Fruit fly (Drosophila melanogaster) whole organism, embryonic: ENCODE measurements around the gene ry.

Source experiments
- Abd-B ChIP-seq: fragments of 200-800 bp; sonication (Bioruptor generic); optimal IDR thresholded peaks from 2 replicates; lab custom pipeline; 2018; ENCODE audit warnings: missing biosample characterization, mild to moderate bottlenecking, missing genetic modification characterization, moderate library complexity
- Aef1 ChIP-seq: fragments of 200-800 bp; sonication (Bioruptor generic); IDR thresholded peaks from 3 replicates; pipeline ENCODE4 v1.3.6; 2022; ENCODE audit warnings: missing biosample characterization, missing genetic modification characterization
- Blimp-1 ChIP-seq: fragments of 200-800 bp; sonication (Bioruptor generic); optimal IDR thresholded peaks from 3 replicates; lab custom pipeline; 2018; ENCODE audit warnings: missing biosample characterization, missing genetic modification characterization, mild to moderate bottlenecking, moderate library complexity, missing genetic modification reagents
- C15 ChIP-seq: fragments of 200-800 bp; sonication (Bioruptor generic); IDR thresholded peaks from 3 replicates; pipeline ENCODE4 v1.3.6; 2022; ENCODE audit warnings: missing biosample characterization, missing genetic modification characterization
- CG10543 ChIP-seq: fragments of 200-800 bp; sonication (Bioruptor generic); optimal IDR thresholded peaks from 3 replicates; lab custom pipeline; 2017; ENCODE audit warnings: missing biosample characterization, mild to moderate bottlenecking, missing genetic modification characterization, moderate library complexity
- CG11456 ChIP-seq: fragments of 200-800 bp; sonication (Bioruptor generic); IDR thresholded peaks from 3 replicates; pipeline ENCODE4 v1.3.6; 2022; ENCODE audit warnings: missing biosample characterization, missing genetic modification characterization
- CG12299 ChIP-seq: fragments of 200-800 bp; sonication (Bioruptor generic); optimal IDR thresholded peaks from 2 replicates; lab custom pipeline; 2018; ENCODE audit warnings: missing biosample characterization, mild to moderate bottlenecking, missing genetic modification characterization
- CG12659 ChIP-seq: fragments of 200-800 bp; sonication (Bioruptor generic); optimal IDR thresholded peaks from 3 replicates; lab custom pipeline; 2017; ENCODE audit warnings: mild to moderate bottlenecking, missing biosample characterization, missing genetic modification reagents, missing genetic modification characterization
- CG12769 ChIP-seq: fragments of 200-800 bp; sonication (Bioruptor generic); optimal IDR thresholded peaks from 2 replicates; lab custom pipeline; 2019; ENCODE audit warnings: missing biosample characterization, mild to moderate bottlenecking, missing genetic modification characterization, moderate library complexity
- CG18262 ChIP-seq: fragments of 200-800 bp; optimal IDR thresholded peaks from 3 replicates; lab custom pipeline; 2019; ENCODE audit warnings: missing biosample characterization, mild to moderate bottlenecking, missing genetic modification characterization, moderate library complexity
- CG1832 ChIP-seq: fragments of 200-800 bp; sonication (Bioruptor generic); optimal IDR thresholded peaks from 2 replicates; lab custom pipeline; 2017; ENCODE audit warnings: missing biosample characterization, mild to moderate bottlenecking, missing genetic modification characterization, inconsistent platforms
- CG18619 ChIP-seq: fragments of 200-800 bp; sonication (Bioruptor generic); optimal IDR thresholded peaks from 3 replicates; lab custom pipeline; 2017; ENCODE audit warnings: missing biosample characterization, mild to moderate bottlenecking, missing genetic modification characterization
- CG30431 ChIP-seq: fragments of 200-800 bp; sonication (Bioruptor generic); optimal IDR thresholded peaks from 2 replicates; lab custom pipeline; 2017; ENCODE audit warnings: missing biosample characterization, missing genetic modification characterization
- CG31365 ChIP-seq: fragments of 200-800 bp; sonication (Bioruptor generic); optimal IDR thresholded peaks from 2 replicates; lab custom pipeline; 2018; ENCODE audit warnings: missing biosample characterization, mild to moderate bottlenecking, missing genetic modification characterization
- CG31441 ChIP-seq: fragments of 200-800 bp; sonication (Bioruptor generic); IDR thresholded peaks from 2 replicates; pipeline ENCODE4 v1.3.6; 2022; ENCODE audit warnings: missing biosample characterization, missing genetic modification characterization
- CG3407 ChIP-seq: fragments of 200-800 bp; sonication (Bioruptor generic); optimal IDR thresholded peaks from 2 replicates; lab custom pipeline; 2018; ENCODE audit warnings: missing biosample characterization, mild to moderate bottlenecking, missing genetic modification characterization
- CG4424 ChIP-seq: fragments of 200-800 bp; sonication (Bioruptor generic); optimal IDR thresholded peaks from 3 replicates; lab custom pipeline; 2016; ENCODE audit warnings: missing biosample characterization, missing genetic modification characterization
- CG4617 ChIP-seq: fragments of 200-800 bp; sonication (Bioruptor generic); optimal IDR thresholded peaks from 3 replicates; lab custom pipeline; 2016; ENCODE audit warnings: missing biosample characterization, missing genetic modification characterization, borderline replicate concordance
- CG8089 ChIP-seq: fragments of 200-800 bp; sonication (Bioruptor generic); optimal IDR thresholded peaks from 3 replicates; lab custom pipeline; 2016; ENCODE audit warnings: missing biosample characterization, missing genetic modification characterization
- CG9215 ChIP-seq: fragments of 200-800 bp; sonication (Bioruptor generic); IDR thresholded peaks from 2 replicates; pipeline ENCODE4 v1.3.6; 2022; ENCODE audit warnings: missing biosample characterization, missing genetic modification characterization
- CG9609 ChIP-seq: fragments of 200-800 bp; sonication (Bioruptor generic); optimal IDR thresholded peaks from 3 replicates; lab custom pipeline; 2016; ENCODE audit warnings: missing biosample characterization, missing genetic modification characterization
- CG9727 ChIP-seq: fragments of 200-800 bp; sonication (Bioruptor generic); optimal IDR thresholded peaks from 3 replicates; lab custom pipeline; 2017; ENCODE audit warnings: missing biosample characterization, mild to moderate bottlenecking, missing genetic modification characterization
- D19B ChIP-seq: fragments of 200-800 bp; sonication (Bioruptor generic); optimal IDR thresholded peaks from 2 replicates; lab custom pipeline; 2017; ENCODE audit warnings: missing biosample characterization, mild to moderate bottlenecking, missing genetic modification characterization
- Dref ChIP-seq: fragments of 200-800 bp; sonication (Bioruptor generic); IDR thresholded peaks from 2 replicates; pipeline ENCODE4 v1.3.6; 2022; ENCODE audit warnings: missing biosample characterization, missing genetic modification characterization
- Drgx ChIP-seq: fragments of 200-800 bp; sonication (Bioruptor generic); IDR thresholded peaks from 2 replicates; pipeline ENCODE4 v1.3.6; 2022; ENCODE audit warnings: missing biosample characterization, missing genetic modification characterization
- Ets65A ChIP-seq: fragments of 200-800 bp; sonication (Bioruptor generic); peaks from one replicate; lab custom pipeline; 2016; ENCODE audit warnings: missing biosample characterization, missing genetic modification characterization
- Fer1 ChIP-seq: fragments of 200-800 bp; sonication (Bioruptor generic); optimal IDR thresholded peaks from 2 replicates; lab custom pipeline; 2017; ENCODE audit warnings: missing biosample characterization, mild to moderate bottlenecking, missing genetic modification characterization
- HLHmδ ChIP-seq: fragments of 200-800 bp; sonication (Bioruptor generic); optimal IDR thresholded peaks from 2 replicates; lab custom pipeline; 2018; ENCODE audit warnings: missing biosample characterization, mild to moderate bottlenecking, missing genetic modification characterization, moderate library complexity
- Max ChIP-seq: fragments of 200-800 bp; sonication (Bioruptor generic); optimal IDR thresholded peaks from 2 replicates; lab custom pipeline; 2016; ENCODE audit warnings: missing biosample characterization, mild to moderate bottlenecking, missing genetic modification characterization
- NC2α ChIP-seq: fragments of 200-800 bp; sonication (Bioruptor generic); optimal IDR thresholded peaks from 2 replicates; lab custom pipeline; 2016; ENCODE audit warnings: missing biosample characterization, missing genetic modification characterization
- Pdp1 ChIP-seq, 2 experiments: fragments of 200-800 bp; sonication (Bioruptor generic); optimal IDR thresholded peaks; 3 replicates each; lab custom pipeline; 2016; ENCODE audit warnings: missing biosample characterization in 2 of 2, missing genetic modification characterization in 2 of 2, mild to moderate bottlenecking in 1 of 2, moderate library complexity in 1 of 2
- Sox102F ChIP-seq: fragments of 200-800 bp; sonication (Bioruptor generic); optimal IDR thresholded peaks from 2 replicates; lab custom pipeline; 2018; ENCODE audit warnings: missing biosample characterization, mild to moderate bottlenecking, missing genetic modification characterization, moderate library complexity
- Sry-δ ChIP-seq: fragments of 200-800 bp; sonication (Bioruptor generic); optimal IDR thresholded peaks from 2 replicates; lab custom pipeline; 2016; ENCODE audit warnings: missing biosample characterization, missing genetic modification characterization
- Ssrp ChIP-seq: fragments of 200-800 bp; sonication (Bioruptor generic); optimal IDR thresholded peaks from 2 replicates; lab custom pipeline; 2018; ENCODE audit warnings: missing biosample characterization, mild to moderate bottlenecking, missing genetic modification characterization, moderate library complexity
- Xrp1 ChIP-seq: fragments of 200-800 bp; sonication (Bioruptor generic); IDR thresholded peaks from 2 replicates; pipeline ENCODE4 v1.3.6; 2022; ENCODE audit warnings: missing biosample characterization, missing genetic modification characterization
- YL-1 ChIP-seq: fragments of 200-800 bp; sonication (Bioruptor generic); optimal IDR thresholded peaks from 3 replicates; lab custom pipeline; 2017; ENCODE audit warnings: missing biosample characterization, mild to moderate bottlenecking, missing genetic modification characterization
- ash1 ChIP-seq: fragments of 200-800 bp; sonication (Bioruptor generic); optimal IDR thresholded peaks from 2 replicates; lab custom pipeline; 2018; ENCODE audit warnings: missing biosample characterization, mild to moderate bottlenecking, missing genetic modification characterization
- bab2 ChIP-seq: fragments of 200-800 bp; sonication (Bioruptor generic); optimal IDR thresholded peaks from 2 replicates; lab custom pipeline; 2016; ENCODE audit warnings: missing biosample characterization, missing genetic modification characterization
- bsh ChIP-seq, 2 experiments: fragments of 200-800 bp; sonication (Bioruptor generic); optimal IDR thresholded peaks; 2 replicates each; lab custom pipeline; 2017 to 2018; ENCODE audit warnings: mild to moderate bottlenecking in 2 of 2, missing biosample characterization in 2 of 2, missing genetic modification characterization in 2 of 2, moderate library complexity in 1 of 2
- fd64A ChIP-seq: fragments of 200-800 bp; sonication (Bioruptor generic); optimal IDR thresholded peaks from 3 replicates; lab custom pipeline; 2018; ENCODE audit warnings: missing biosample characterization, mild to moderate bottlenecking, missing genetic modification characterization
- gsb-n ChIP-seq: fragments of 200-800 bp; sonication (Bioruptor generic); optimal IDR thresholded peaks from 3 replicates; lab custom pipeline; 2018; ENCODE audit warnings: missing biosample characterization, mild to moderate bottlenecking, missing genetic modification characterization
- hkb ChIP-seq, 2 experiments: fragments of 200-800 bp in 1 of 2; fragments of >200 bp in 1 of 2; sonication (Bioruptor generic) in 1 of 2; IDR thresholded peaks in 1 of 2; optimal IDR thresholded peaks in 1 of 2; 2 replicates each; pipeline versions ENCODE4 v1.3.6 to Lab custom; 2017 to 2022; ENCODE audit warnings: missing biosample characterization in 1 of 2, missing genetic modification characterization in 1 of 2
- knrl ChIP-seq: fragments of 200-800 bp; sonication (Bioruptor generic); IDR thresholded peaks from 3 replicates; pipeline ENCODE4 v1.3.6; 2022; ENCODE audit warnings: missing biosample characterization, missing genetic modification characterization; ENCODE audit not compliant: partially characterized antibody
- pan ChIP-seq, 4 experiments: fragments of >200 bp in 3 of 4; fragments of 200-800 bp in 1 of 4; sonication (Bioruptor generic) in 1 of 4; optimal IDR thresholded peaks in 3 of 4; IDR thresholded peaks in 1 of 4; 2 replicates each; pipeline versions ENCODE4 v1.3.6 to Lab custom; 2017 to 2022; ENCODE audit warnings: missing biosample characterization in 2 of 4, missing genetic modification characterization in 2 of 4, mixed read lengths in 1 of 4
- schlank ChIP-seq: fragments of 200-800 bp; sonication (Bioruptor generic); optimal IDR thresholded peaks from 2 replicates; lab custom pipeline; 2018; ENCODE audit warnings: missing biosample characterization, mild to moderate bottlenecking, missing genetic modification characterization
- tap ChIP-seq: fragments of 200-800 bp; optimal IDR thresholded peaks from 3 replicates; lab custom pipeline; 2019; ENCODE audit warnings: missing biosample characterization, mild to moderate bottlenecking, missing genetic modification characterization, moderate library complexity
- trh ChIP-seq: fragments of 200-800 bp; sonication (Bioruptor generic); optimal IDR thresholded peaks from 2 replicates; lab custom pipeline; 2016; ENCODE audit warnings: missing biosample characterization, missing genetic modification characterization
- zen2 ChIP-seq: fragments of 200-800 bp; sonication (Bioruptor generic); IDR thresholded peaks from 3 replicates; pipeline ENCODE4 v1.3.6; 2022; ENCODE audit warnings: missing biosample characterization, missing genetic modification characterization; ENCODE audit not compliant: partially characterized antibody

The ry gene

dm6 chr3R:12997550-12998233 lies 34.6 kb upstream of the ry start, which contains the start of the genes CG17327, CG44194 and CG7518 (continued):
- TF ChIP-seq CG9215 (GFP tag; lab: Robert Waterston, UW) (no peak), Abd-B (peak; percentile 39), zen2 (GFP tag; lab: Robert Waterston, UW) (no peak), bab2 (GFP tag; lab: Kevin White, UChicago) (peak; percentile 39), D19B (GFP tag; lab: Kevin White, UChicago) (no peak), Xrp1 (GFP tag; lab: Robert Waterston, UW) (no peak), CG18619 (GFP tag; lab: Kevin White, UChicago) (no peak), Max (GFP tag; lab: Kevin White, UChicago) (no peak), hkb (optimal IDR thresholded peaks at IDR 0.05; lab: Kevin White, UChicago) (no peak), hkb (GFP tag; IDR thresholded peaks at IDR 0.05; lab: Robert Waterston, UW) (no peak), CG12659 (GFP tag; lab: Kevin White, UChicago) (peak; percentile 70), tap (tag; lab: Kevin White, UChicago) (no peak), Sry-δ (GFP tag; lab: Kevin White, UChicago) (peak; percentile 60), CG4424 (GFP tag; lab: Kevin White, UChicago) (no peak), CG9609 (GFP tag; lab: Kevin White, UChicago) (peak; percentile 5), Fer1 (no peak), CG8089 (peak; percentile 17), Ssrp (tag; lab: Kevin White, UChicago) (peak; percentile 2), Ets65A (no peak), CG31441 (no peak), Sox102F (GFP tag; lab: Kevin White, UChicago) (no peak), ash1 (GFP tag; lab: Kevin White, UChicago) (no peak), pan (optimal IDR thresholded peaks at IDR 0.05; lab: Kevin White, UChicago) (no peak), pan (GFP tag; optimal IDR thresholded peaks at IDR 0.05 in 1 of 2, IDR thresholded peaks at IDR 0.05 in 1 of 2) (no peak), knrl (GFP tag; lab: Robert Waterston, UW) (peak; percentile 47; the same call in 2 of the 3 replicates), CG11456 (GFP tag; lab: Robert Waterston, UW) (peak; percentile 25; the same call in 2 of the 3 replicates), CG30431 (GFP tag; lab: Kevin White, UChicago) (no peak), Drgx (GFP tag; lab: Robert Waterston, UW) (no peak), fd64A (GFP tag; lab: Kevin White, UChicago) (no peak), Blimp-1 (GFP tag; lab: Kevin White, UChicago) (no peak), gsb-n (tag; lab: Kevin White, UChicago) (no peak), CG12299 (tag; lab: Kevin White, UChicago) (no peak), Dref (GFP tag; lab: Robert Waterston, UW) (peak; percentile 43), NC2α (GFP tag; lab: Kevin White, UChicago) (no peak), CG1832 (GFP tag; lab: Kevin White, UChicago) (no peak), YL-1 (GFP tag; lab: Kevin White, UChicago) (peak; percentile 43), CG10543 (GFP tag; lab: Kevin White, UChicago) (no peak), Pdp1 (GFP tag; optimal IDR thresholded peaks at IDR 0.05; lab: Kevin White, UChicago) (peak; percentile 18 to 59), CG4617 (GFP tag; lab: Kevin White, UChicago) (peak; percentile 58), CG3407 (GFP tag; lab: Kevin White, UChicago) (no peak), Aef1 (GFP tag; lab: Robert Waterston, UW) (no peak), bsh (GFP tag; optimal IDR thresholded peaks at IDR 0.05; lab: Kevin White, UChicago) (no peak), schlank (no peak), trh (GFP tag; lab: Kevin White, UChicago) (no peak), HLHmδ (GFP tag; lab: Kevin White, UChicago) (no peak), CG12769 (no peak), CG18262 (tag; lab: Kevin White, UChicago) (no peak), CG31365 (tag; lab: Kevin White, UChicago) (no peak), CG9727 (peak; percentile 32), C15 (GFP tag; lab: Robert Waterston, UW) (no peak)
